Worm (Caenorhabditis elegans): ENCODE results near the gene F36A4.3.

The F36A4.3 gene

ce11 chrIV:4236025-4236407 is 33.4 kb upstream of the F36A4.3 start:
- TF ChIP-seq hmg-1.1 (GFP tag; IDR thresholded peaks at IDR 0.05), result no peak
- TF ChIP-seq set-16 (GFP tag; IDR thresholded peaks at IDR 0.05), result peak; percentile 97
- TF ChIP-seq dve-1 (tag; optimal IDR thresholded peaks at IDR 0.05; ENCODE audit: insufficient read depth), result no peak
- no peak for TF ChIP-seq dpl-1 (GFP tag; optimal IDR thresholded peaks at IDR 0.05)
- peak; percentile 4; the same call in 1 of the 2 replicates for TF ChIP-seq T26A8.4 (GFP tag; IDR thresholded peaks at IDR 0.05)
- TF ChIP-seq egl-43 (GFP tag; IDR thresholded peaks at IDR 0.05), result no peak

ce11 chrIV:4236671-4237070 is 32.7 kb upstream of the F36A4.3 start:
- TF ChIP-seq nhr-10 (tag; optimal IDR thresholded peaks at IDR 0.05) (peak; percentile 53), fos-1 (tag; optimal IDR thresholded peaks at IDR 0.05) (no peak), hlh-11 (tag; optimal IDR thresholded peaks at IDR 0.05) (peak; percentile 12), nhr-6 (tag; optimal IDR thresholded peaks at IDR 0.05) (no peak), hlh-30 (tag; optimal IDR thresholded peaks at IDR 0.05; ENCODE audit: insufficient read depth) (no peak), daf-19 (GFP tag; conservative IDR thresholded peaks at IDR 0.05) (no peak), unc-130 (GFP tag; optimal IDR thresholded peaks at IDR 0.05) (no peak), nhr-41 (GFP tag; IDR thresholded peaks at IDR 0.05) (no peak), vab-7 (GFP tag; IDR thresholded peaks at IDR 0.05) (no peak), ama-1 (optimal IDR thresholded peaks at IDR 0.05) (peak; percentile 55), tag-97 (GFP tag; IDR thresholded peaks at IDR 0.05) (no peak), ceh-82 (tag; optimal IDR thresholded peaks at IDR 0.05) (no peak), zip-11 (GFP tag; IDR thresholded peaks at IDR 0.05) (no peak), nhr-28 (tag; optimal IDR thresholded peaks at IDR 0.05) (peak; percentile 24), ceh-44 (GFP tag; IDR thresholded peaks at IDR 0.05) (no peak), lir-3 (tag; optimal IDR thresholded peaks at IDR 0.05) (no peak), F44E2.7 (GFP tag; IDR thresholded peaks at IDR 0.05) (no peak), F37D6.2 (tag; optimal IDR thresholded peaks at IDR 0.05) (no peak), nhr-25 (tag; optimal IDR thresholded peaks at IDR 0.05; ENCODE audit: borderline replicate concordance, insufficient read depth) (no peak), ctbp-1 (GFP tag; IDR thresholded peaks at IDR 0.05) (no peak), D1046.2 (GFP tag; IDR thresholded peaks at IDR 0.05) (no peak), nhr-77 (tag; optimal IDR thresholded peaks at IDR 0.05) (no peak), F49E8.2 (tag; optimal IDR thresholded peaks at IDR 0.05; ENCODE audit: borderline replicate concordance) (no peak), Y105C5A.15 (GFP tag; IDR thresholded peaks at IDR 0.05) (no peak), F26F4.8 (GFP tag; conservative IDR thresholded peaks at IDR 0.05) (no peak), aly-2 (tag; optimal IDR thresholded peaks at IDR 0.05) (no peak), tra-1 (GFP tag; IDR thresholded peaks at IDR 0.05) (no peak), lin-13 (GFP tag; optimal IDR thresholded peaks at IDR 0.05) (no peak), madf-9 (GFP tag; conservative IDR thresholded peaks at IDR 0.05) (no peak), T26A8.4 (GFP tag; IDR thresholded peaks at IDR 0.05) (peak; percentile 69; the same call in 1 of the 2 replicates), madf-5 (GFP tag; IDR thresholded peaks at IDR 0.05) (no peak), daf-8 (GFP tag; IDR thresholded peaks at IDR 0.05) (no peak), nhr-42 (GFP tag; IDR thresholded peaks at IDR 0.05) (no peak), dve-1 (tag; optimal IDR thresholded peaks at IDR 0.05; ENCODE audit: insufficient read depth) (no peak), lin-39 (tag; optimal IDR thresholded peaks at IDR 0.05) (no peak), ceh-20 (GFP tag; IDR thresholded peaks at IDR 0.05) (no peak), unc-62 (GFP tag; optimal IDR thresholded peaks at IDR 0.05 in 1 of 2) (peak in 1 of 2 experiments; percentile 40), unc-62 (tag; optimal IDR thresholded peaks at IDR 0.05) (no peak), mdt-29 (GFP tag; IDR thresholded peaks at IDR 0.05) (no peak), ces-1 (GFP tag; optimal IDR thresholded peaks at IDR 0.05) (no peak), lin-29 (GFP tag; IDR thresholded peaks at IDR 0.05) (0 out of 2 replicates have a peak, but pooled peaks have one; percentile 32), ztf-11 (tag; optimal IDR thresholded peaks at IDR 0.05) (no peak), nhr-76 (tag; optimal IDR thresholded peaks at IDR 0.05) (no peak), jun-1 (tag; optimal IDR thresholded peaks at IDR 0.05) (no peak), ceh-32 (tag; optimal IDR thresholded peaks at IDR 0.05; ENCODE audit: poor library complexity) (no peak), rbr-2 (tag; optimal IDR thresholded peaks at IDR 0.05) (no peak), snpc-4 (tag; optimal IDR thresholded peaks at IDR 0.05) (no peak), dpl-1 (GFP tag; optimal IDR thresholded peaks at IDR 0.05) (peak; percentile 11)
